Worm (Caenorhabditis elegans): ENCODE data around the gene mig-14.

DNA sequence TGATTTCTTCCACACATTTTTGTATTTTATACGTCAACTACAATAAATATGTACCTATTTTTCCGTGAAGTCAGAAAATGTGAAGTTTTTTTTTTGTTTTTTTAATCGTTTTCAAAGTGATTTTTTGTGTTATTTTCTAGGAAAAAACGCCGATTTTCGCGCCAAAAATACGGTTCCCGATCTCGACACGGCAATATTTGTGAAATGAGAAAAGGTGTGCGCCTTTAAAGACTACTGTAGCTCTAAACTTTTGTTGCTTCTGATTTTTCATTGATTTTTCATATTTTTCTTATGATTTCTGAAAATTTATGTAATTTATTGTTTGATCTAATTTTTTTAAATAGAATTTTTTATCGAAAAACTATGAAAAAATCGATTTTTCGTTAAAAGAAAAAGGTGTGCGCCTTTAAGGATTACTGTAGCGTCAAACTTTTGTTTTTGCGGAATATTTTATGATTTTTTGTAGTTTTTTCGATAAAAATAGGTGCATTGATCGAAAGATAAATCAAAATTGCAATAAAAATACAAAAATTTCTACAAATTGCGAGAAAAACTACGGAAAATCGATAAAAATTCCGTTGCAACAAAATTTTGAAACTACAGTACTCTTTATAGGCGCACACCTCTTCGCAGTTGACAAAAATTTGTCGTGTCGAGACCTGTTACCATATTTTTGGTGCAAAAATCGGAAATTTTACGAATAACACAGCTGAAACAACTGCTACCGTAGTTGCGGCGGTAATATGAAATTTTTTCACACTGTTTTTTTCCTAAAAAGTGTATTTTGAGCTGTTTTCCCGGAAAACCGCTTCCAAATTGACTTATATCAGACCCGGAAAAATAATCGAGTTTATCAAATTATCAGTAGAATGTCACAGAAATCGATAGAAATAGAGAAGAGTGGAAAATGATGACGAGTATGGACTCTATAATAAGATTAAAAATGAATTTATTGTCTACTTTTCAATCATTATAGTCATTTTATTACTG, 45.9 kb upstream of the mig-14 start, which contains the start of gene kqt-3:
- TF ChIP-seq ama-1 (optimal IDR thresholded peaks at IDR 0.05) (no peak), pqm-1 (tag; optimal IDR thresholded peaks at IDR 0.05) (no peak), pag-3 (tag; optimal IDR thresholded peaks at IDR 0.05; ENCODE audit: borderline replicate concordance) (no peak), hlh-30 (tag; optimal IDR thresholded peaks at IDR 0.05; ENCODE audit: insufficient read depth) (no peak), ceh-22 (tag; optimal IDR thresholded peaks at IDR 0.05) (no peak)
